Worm (Caenorhabditis elegans): ENCODE results near the gene T23D5.3.

DNA sequence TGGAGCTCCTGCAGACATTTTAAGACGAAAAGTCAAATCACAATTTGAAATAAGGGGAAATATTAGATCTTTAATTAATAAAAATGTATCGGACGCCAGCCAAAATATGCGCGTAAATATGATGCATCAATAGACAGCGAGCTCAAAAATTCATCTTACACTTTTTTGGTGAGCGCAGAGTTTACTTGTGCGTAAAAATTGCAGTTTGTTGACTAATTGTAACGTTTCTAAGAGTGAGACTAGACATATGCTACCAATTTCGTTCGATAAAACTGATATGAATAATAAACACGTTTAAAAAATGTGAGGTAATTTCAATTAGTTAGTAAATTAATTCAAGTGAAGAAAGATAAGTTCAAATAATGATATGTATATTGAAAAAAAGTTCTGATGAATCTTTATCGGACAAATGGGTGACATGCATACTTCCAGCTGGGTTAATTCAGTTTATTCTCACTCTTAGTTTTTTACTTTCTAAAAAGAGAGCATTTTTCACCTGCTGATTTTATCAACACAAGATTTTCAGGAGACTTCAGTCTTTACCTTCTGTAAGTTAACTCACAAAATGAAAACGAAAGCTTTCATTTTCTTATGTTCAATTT lies 45.8 kb upstream of the T23D5.3 start, which contains the start of the genes nhr-285 and irld-52:
- TF ChIP-seq cnd-1 (tag; optimal IDR thresholded peaks at IDR 0.05) (no peak), mls-2 (tag; optimal IDR thresholded peaks at IDR 0.05) (no peak), nhr-28 (tag; optimal IDR thresholded peaks at IDR 0.05) (no peak), ceh-83 (GFP tag; optimal IDR thresholded peaks at IDR 0.05) (no peak), pha-4 (tag; optimal IDR thresholded peaks at IDR 0.05) (no peak), ceh-39 (tag; optimal IDR thresholded peaks at IDR 0.05) (no peak), ces-1 (GFP tag; optimal IDR thresholded peaks at IDR 0.05) (no peak), bed-3 (GFP tag; optimal IDR thresholded peaks at IDR 0.05) (no peak), mab-5 (tag; optimal IDR thresholded peaks at IDR 0.05) (no peak), blmp-1 (tag; optimal IDR thresholded peaks at IDR 0.05) (no peak)

Measured in whole organism, mixed stage, embryonic.